Worm (Caenorhabditis elegans): ENCODE results near the gene gtbp-1.

gtbp-1 gene

DNA sequence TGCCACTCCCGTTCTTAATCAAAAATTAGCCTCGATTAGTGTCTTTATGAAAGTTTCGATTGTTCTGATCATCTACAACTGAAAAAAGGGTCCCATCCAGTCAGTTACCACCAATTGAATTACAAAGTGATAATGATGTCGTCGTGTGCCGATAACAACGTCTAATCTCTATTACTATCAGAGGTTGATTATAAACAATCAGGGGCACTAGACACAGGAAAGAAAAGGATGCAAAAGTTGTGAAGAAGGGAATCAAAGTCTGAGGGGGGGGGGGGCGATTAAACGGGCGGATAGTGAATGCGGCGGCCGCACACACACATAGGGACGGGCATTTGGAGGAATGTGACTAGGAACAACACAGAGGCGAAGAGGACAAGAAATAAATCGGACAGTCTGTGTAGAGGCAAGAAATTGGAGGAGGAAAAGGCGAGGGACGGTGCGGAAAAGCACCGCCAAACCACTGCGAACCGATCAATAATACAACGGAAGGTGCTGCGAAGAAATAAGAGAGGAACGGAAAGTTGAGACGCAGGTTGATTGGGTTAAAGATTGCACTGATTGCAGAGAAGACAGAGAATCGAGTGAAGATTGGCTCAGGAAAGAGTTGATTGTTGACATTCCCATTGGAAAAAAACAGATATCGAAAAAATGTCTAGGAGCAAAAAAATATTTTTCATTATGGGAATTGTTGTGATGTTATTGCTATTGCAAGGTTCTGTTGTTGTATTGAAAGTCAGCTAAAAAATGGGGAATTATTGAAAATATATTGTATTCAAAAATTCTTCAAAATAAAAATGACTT is 46.4 kb upstream of the gtbp-1 start (continued):
- TF ChIP-seq hpl-2 (GFP tag; optimal IDR thresholded peaks at IDR 0.05) (no peak), ceh-8 (GFP tag; optimal IDR thresholded peaks at IDR 0.05) (no peak), nhr-47 (tag; optimal IDR thresholded peaks at IDR 0.05) (peak; percentile 0), lin-13 (GFP tag; optimal IDR thresholded peaks at IDR 0.05) (no peak), nhr-19 (GFP tag; conservative IDR thresholded peaks at IDR 0.05) (peak; percentile 9; the same call in 1 of the 2 replicates), nhr-237 (tag; optimal IDR thresholded peaks at IDR 0.05) (no peak), nhr-71 (tag; optimal IDR thresholded peaks at IDR 0.05) (peak; percentile 14), hlh-17 (GFP tag; optimal IDR thresholded peaks at IDR 0.05; ENCODE audit: borderline replicate concordance) (no peak)

DNA sequence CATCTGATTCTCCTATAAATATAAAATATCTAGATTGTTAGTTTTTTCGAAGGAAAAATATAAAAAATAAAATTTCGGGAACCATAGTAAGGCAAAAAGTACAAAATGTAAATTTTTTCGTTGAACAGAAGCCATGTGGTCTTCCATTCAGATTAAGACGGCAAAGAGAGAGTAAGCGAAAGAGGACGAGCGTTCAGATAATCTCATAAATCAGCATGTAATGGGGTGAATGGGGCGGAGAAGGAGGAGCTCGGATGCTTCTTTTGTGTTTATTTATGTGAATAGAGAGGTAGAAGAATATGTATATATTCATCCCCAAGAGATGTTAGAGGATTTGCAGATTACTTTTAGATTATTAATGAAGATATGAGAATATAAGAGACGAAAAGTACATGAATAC is 45.6 kb upstream of the gtbp-1 start, which contains the start of gene pxf-1:
Gene pxf-1, minus strand, starts transcription at position 14 of the 400 bp plus-strand sequence.
- no peak for TF ChIP-seq sup-37 (GFP tag; optimal IDR thresholded peaks at IDR 0.05)
- TF ChIP-seq efl-3 (GFP tag; optimal IDR thresholded peaks at IDR 0.05), result no peak
- no peak for TF ChIP-seq xbp-1 (tag; optimal IDR thresholded peaks at IDR 0.05)
- TF ChIP-seq pqm-1 (tag; optimal IDR thresholded peaks at IDR 0.05), result no peak
- TF ChIP-seq nhr-84 (tag; optimal IDR thresholded peaks at IDR 0.05), result no peak
- no peak for TF ChIP-seq elt-2 (tag; optimal IDR thresholded peaks at IDR 0.05)
- no peak for TF ChIP-seq nhr-19 (GFP tag; conservative IDR thresholded peaks at IDR 0.05)
- no peak for TF ChIP-seq aly-2 (tag; optimal IDR thresholded peaks at IDR 0.05)

ce11 chrIV:10170808-10171207 is 42.1 kb upstream of the gtbp-1 start:
- TF ChIP-seq pqm-1 (tag; optimal IDR thresholded peaks at IDR 0.05), result no peak
- TF ChIP-seq efl-1 (optimal IDR thresholded peaks at IDR 0.05), result no peak
- TF ChIP-seq efl-1 (GFP tag; optimal IDR thresholded peaks at IDR 0.05 in 1 of 2), result no peak
- TF ChIP-seq snpc-4 (tag; optimal IDR thresholded peaks at IDR 0.05), result no peak
- no peak for TF ChIP-seq efl-3 (GFP tag; optimal IDR thresholded peaks at IDR 0.05)
- TF ChIP-seq mdl-1 (tag; optimal IDR thresholded peaks at IDR 0.05), result no peak
- TF ChIP-seq isw-1 (GFP tag; IDR thresholded peaks at IDR 0.05), result no peak
- TF ChIP-seq grh-1 (GFP tag; IDR thresholded peaks at IDR 0.05), result no peak
- TF ChIP-seq mef-2 (tag; optimal IDR thresholded peaks at IDR 0.05), result no peak
- TF ChIP-seq nhr-77 (tag; optimal IDR thresholded peaks at IDR 0.05), result no peak
- no peak for TF ChIP-seq snu-23 (GFP tag; optimal IDR thresholded peaks at IDR 0.05)
- TF ChIP-seq skn-1 (tag; optimal IDR thresholded peaks at IDR 0.05), result no peak
- peak; percentile 84 for TF ChIP-seq lin-14 (GFP tag; optimal IDR thresholded peaks at IDR 0.05)
- TF ChIP-seq dsc-1 (tag; optimal IDR thresholded peaks at IDR 0.05), result no peak
- no peak for TF ChIP-seq unc-98 (GFP tag; IDR thresholded peaks at IDR 0.05)
- no peak for TF ChIP-seq tbx-2 (tag; optimal IDR thresholded peaks at IDR 0.05)
- TF ChIP-seq elt-2 (tag; optimal IDR thresholded peaks at IDR 0.05), result no peak
- peak; percentile 92 for TF ChIP-seq fkh-10 (GFP tag; optimal IDR thresholded peaks at IDR 0.05)
- peak; percentile 38 for TF ChIP-seq ces-1 (GFP tag; optimal IDR thresholded peaks at IDR 0.05)
- TF ChIP-seq F16B12.6 (tag; optimal IDR thresholded peaks at IDR 0.05), result no peak
- no peak for TF ChIP-seq rnt-1 (tag; optimal IDR thresholded peaks at IDR 0.05)
- no peak for TF ChIP-seq nhr-237 (tag; optimal IDR thresholded peaks at IDR 0.05)
- no peak for TF ChIP-seq ets-5 (GFP tag; IDR thresholded peaks at IDR 0.05)
- peak; percentile 21 for TF ChIP-seq nhr-71 (tag; optimal IDR thresholded peaks at IDR 0.05)
- TF ChIP-seq xbp-1 (tag; optimal IDR thresholded peaks at IDR 0.05), result no peak
- no peak for TF ChIP-seq nhr-90 (tag; optimal IDR thresholded peaks at IDR 0.05; ENCODE audit: poor library complexity)
- no peak for TF ChIP-seq irx-1 (tag; optimal IDR thresholded peaks at IDR 0.05)
- no peak for TF ChIP-seq hpl-2 (GFP tag; optimal IDR thresholded peaks at IDR 0.05)
- no peak for TF ChIP-seq aly-2 (tag; optimal IDR thresholded peaks at IDR 0.05)
- no peak for TF ChIP-seq ceh-8 (GFP tag; optimal IDR thresholded peaks at IDR 0.05)
- no peak for TF ChIP-seq lin-13 (GFP tag; optimal IDR thresholded peaks at IDR 0.05)
- TF ChIP-seq pag-3 (tag; optimal IDR thresholded peaks at IDR 0.05; ENCODE audit: borderline replicate concordance, insufficient read depth), result no peak
- no peak for TF ChIP-seq nhr-85 (tag)

Measured in whole organism, L1 larva.